Fruit fly (Drosophila melanogaster): ENCODE data around the gene CG42300.

CG42300 gene

dm6 chrX:15549055-15549454 is 6.8 kb downstream of the CG42300 start (continued):
- TF ChIP-seq dpn (GFP tag; optimal IDR thresholded peaks at IDR 0.05) (peak; percentile 68 to 81), Opbp (GFP tag; IDR thresholded peaks at IDR 0.05; ENCODE audit: partially characterized antibody) (no peak), CG12299 (tag; optimal IDR thresholded peaks at IDR 0.05) (peak; percentile 59), Elba2 (GFP tag; optimal IDR thresholded peaks at IDR 0.05) (no peak), fru (optimal IDR thresholded peaks at IDR 0.05) (no peak), Med (GFP tag) (peak; percentile 95), Sox102F (GFP tag; optimal IDR thresholded peaks at IDR 0.05) (peak; percentile 84), CG3407 (GFP tag; optimal IDR thresholded peaks at IDR 0.05) (peak; percentile 33), CG10565 (GFP tag; optimal IDR thresholded peaks at IDR 0.05) (no peak), amos (GFP tag; IDR thresholded peaks at IDR 0.05; ENCODE audit: partially characterized antibody) (no peak), chn (GFP tag; optimal IDR thresholded peaks at IDR 0.05) (peak; percentile 30), CG7357 (GFP tag; IDR thresholded peaks at IDR 0.05) (peak; percentile 74; the same call in 2 of the 3 replicates), crp (GFP tag; optimal IDR thresholded peaks at IDR 0.05) (peak in 1 of 2 experiments; percentile 59), fu2 (GFP tag; optimal IDR thresholded peaks at IDR 0.05) (peak; percentile 63), Doc2 (GFP tag; IDR thresholded peaks at IDR 0.05) (peak; percentile 51), CG10274 (GFP tag; optimal IDR thresholded peaks at IDR 0.05) (peak; percentile 53), CG1832 (GFP tag; optimal IDR thresholded peaks at IDR 0.05) (no peak), lmd (GFP tag; IDR thresholded peaks at IDR 0.05) (peak; percentile 85), CG13894 (tag; optimal IDR thresholded peaks at IDR 0.05) (peak; percentile 30), pzg (GFP tag; optimal IDR thresholded peaks at IDR 0.05) (no peak), Hsf (GFP tag; optimal IDR thresholded peaks at IDR 0.05) (peak; percentile 81), ind (GFP tag; optimal IDR thresholded peaks at IDR 0.05) (peak; percentile 70), CG2120 (GFP tag; optimal IDR thresholded peaks at IDR 0.05) (peak; percentile 81), CG8359 (GFP tag; optimal IDR thresholded peaks at IDR 0.05; ENCODE audit: borderline replicate concordance) (peak; percentile 25), btn (GFP tag; optimal IDR thresholded peaks at IDR 0.05) (peak; percentile 32), CG18764 (GFP tag; optimal IDR thresholded peaks at IDR 0.05) (peak; percentile 52), Doc3 (GFP tag; IDR thresholded peaks at IDR 0.05; ENCODE audit: partially characterized antibody) (no peak), Xbp1 (GFP tag; optimal IDR thresholded peaks at IDR 0.05) (peak; percentile 71), dan (GFP tag; IDR thresholded peaks at IDR 0.05) (no peak), croc (GFP tag; conservative IDR thresholded peaks at IDR 0.05) (peak; percentile 50), HmgD (GFP tag; optimal IDR thresholded peaks at IDR 0.05) (no peak), Nf-YB (GFP tag; optimal IDR thresholded peaks at IDR 0.05) (peak; percentile 42), Dll (GFP tag; IDR thresholded peaks at IDR 0.05; ENCODE audit: partially characterized antibody) (no peak), Awh (GFP tag; IDR thresholded peaks at IDR 0.05) (0 out of 2 replicates have a peak, but pooled peaks have one; percentile 11), Trl (optimal IDR thresholded peaks at IDR 0.05) (no peak), Trl (GFP tag; optimal IDR thresholded peaks at IDR 0.05) (peak; percentile 80), CG9797 (GFP tag; optimal IDR thresholded peaks at IDR 0.05) (no peak), CG4424 (GFP tag; optimal IDR thresholded peaks at IDR 0.05) (peak; percentile 69), CG30020 (tag; optimal IDR thresholded peaks at IDR 0.05) (peak; percentile 26), CG6854 (GFP tag; optimal IDR thresholded peaks at IDR 0.05) (peak; percentile 54), CG7928 (GFP tag; optimal IDR thresholded peaks at IDR 0.05) (peak; percentile 48), tgo (GFP tag; IDR thresholded peaks at IDR 0.05) (peak; percentile 77; the same call in 2 of the 3 replicates), CG18599 (GFP tag; optimal IDR thresholded peaks at IDR 0.05) (peak; percentile 77), Pdp1 (GFP tag; optimal IDR thresholded peaks at IDR 0.05) (peak; percentile 64 to 79), ash1 (GFP tag; optimal IDR thresholded peaks at IDR 0.05) (no peak), Six4 (GFP tag; optimal IDR thresholded peaks at IDR 0.05) (peak; percentile 50), Drgx (GFP tag; IDR thresholded peaks at IDR 0.05) (peak; percentile 74), C15 (GFP tag; IDR thresholded peaks at IDR 0.05) (no peak), CG16813 (GFP tag; IDR thresholded peaks at IDR 0.05; ENCODE audit: partially characterized antibody) (no peak), onecut (GFP tag; IDR thresholded peaks at IDR 0.05) (peak; percentile 48; the same call in 1 of the 2 replicates), CG10543 (GFP tag; optimal IDR thresholded peaks at IDR 0.05) (peak; percentile 48)

All from whole organism, embryonic.